Fruit fly (Drosophila melanogaster) whole organism, adult: Measurements from ENCODE around the gene CG42835.

ENCODE experiments used
- CG14711 ChIP-seq: fragments of 200-800 bp; sonication (Bioruptor generic); optimal IDR thresholded peaks from 2 replicates; lab custom pipeline; 2018; ENCODE audit warnings: missing biosample characterization, mild to moderate bottlenecking, missing genetic modification characterization, moderate library complexity
- CG1620 ChIP-seq: fragments of 200-800 bp; sonication (Bioruptor generic); optimal IDR thresholded peaks from 2 replicates; lab custom pipeline; 2016; ENCODE audit warnings: missing biosample characterization, missing genetic modification characterization
- Hr96 ChIP-seq: fragments of 200-800 bp; sonication (Bioruptor generic); optimal IDR thresholded peaks from 2 replicates; lab custom pipeline; 2016; ENCODE audit warnings: missing biosample characterization, missing genetic modification characterization
- cic ChIP-seq: fragments of 200-800 bp; sonication (Bioruptor generic); optimal IDR thresholded peaks from 2 replicates; lab custom pipeline; 2017; ENCODE audit warnings: missing biosample characterization, mild to moderate bottlenecking, missing genetic modification characterization, moderate library complexity
- cnc ChIP-seq, 2 experiments: fragments of >200 bp; optimal IDR thresholded peaks; 2 replicates each; lab custom pipeline; 2017
- kay ChIP-seq: fragments of 200-800 bp; sonication (Bioruptor generic); peaks from one replicate; lab custom pipeline; 2016; ENCODE audit warnings: missing biosample characterization, missing genetic modification characterization, borderline replicate concordance
- toe ChIP-seq: fragments of 200-800 bp; sonication (Bioruptor generic); optimal IDR thresholded peaks from 2 replicates; lab custom pipeline; 2016; ENCODE audit warnings: missing biosample characterization, missing genetic modification characterization

DNA sequence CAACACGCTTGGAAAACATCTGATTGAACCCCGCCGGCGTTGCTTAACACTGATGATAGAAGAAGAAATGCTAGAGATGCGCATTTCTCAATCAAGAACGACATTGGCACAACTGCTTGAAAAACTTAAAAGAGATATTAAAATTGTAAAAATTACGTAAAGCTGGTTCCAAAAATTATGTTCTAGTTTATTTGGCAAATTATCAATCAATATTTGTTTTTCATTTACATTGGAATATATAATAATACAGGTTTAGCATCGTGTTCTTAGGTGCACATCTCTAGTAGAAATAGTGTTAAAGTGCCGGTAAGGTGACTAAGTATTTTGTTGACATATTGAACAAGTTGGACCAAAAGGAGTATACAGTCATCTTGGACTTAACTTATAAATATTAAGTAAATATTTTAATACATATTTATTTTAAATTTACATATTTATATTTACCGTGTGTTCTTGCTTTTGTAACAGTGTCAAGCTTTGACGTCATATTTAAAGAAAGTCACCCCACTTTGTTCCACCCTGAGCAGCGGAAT is 29.1 kb upstream of the CG42835 start, which contains the start of the genes Brf and sds22:
- peak; percentile 91 for TF ChIP-seq CG14711 (tag; lab: Kevin White, UChicago)
- peak; percentile 98 for TF ChIP-seq toe (GFP tag; lab: Kevin White, UChicago)
- TF ChIP-seq Hr96 (GFP tag; lab: Kevin White, UChicago) = peak; percentile 93
- peak; percentile 99 for TF ChIP-seq kay (GFP tag; lab: Kevin White, UChicago)
- TF ChIP-seq CG1620 (GFP tag; lab: Kevin White, UChicago) = peak; percentile 98
- no peak for TF ChIP-seq cnc (optimal IDR thresholded peaks at IDR 0.05; lab: Kevin White, UChicago)
- peak; percentile 26 for TF ChIP-seq cic (GFP tag; lab: Kevin White, UChicago)
